Worm (Caenorhabditis elegans) whole organism, L4 larva: ENCODE results near the gene F23H11.4.

Experiments used
- ceh-82 ChIP-seq: sonication (generic microtip); optimal IDR thresholded peaks from 2 replicates; lab custom pipeline; 2017; ENCODE audit warnings: missing biosample characterization, missing genetic modification characterization
- fos-1 ChIP-seq: fragments of 150-350 bp; optimal IDR thresholded peaks from 2 replicates; lab custom pipeline; 2014; ENCODE audit warnings: missing biosample characterization, missing genetic modification characterization
- hif-1 ChIP-seq, 2 experiments: sonication (generic microtip); optimal IDR thresholded peaks; 2 replicates each; lab custom pipeline; 2016 to 2017; ENCODE audit warnings: missing compliant biosample characterization in 2 of 2, missing genetic modification characterization in 2 of 2, missing genetic modification reagents in 2 of 2, missing genotype in 2 of 2, mild to moderate bottlenecking in 1 of 2
- lin-1 ChIP-seq: fragments of 200-800 bp; sonication (Bioruptor generic); IDR thresholded peaks from 2 replicates; pipeline ENCODE4 v1.3.6; 2022; ENCODE audit warnings: missing genetic modification reagents, missing genetic modification characterization, missing compliant biosample characterization

DNA sequence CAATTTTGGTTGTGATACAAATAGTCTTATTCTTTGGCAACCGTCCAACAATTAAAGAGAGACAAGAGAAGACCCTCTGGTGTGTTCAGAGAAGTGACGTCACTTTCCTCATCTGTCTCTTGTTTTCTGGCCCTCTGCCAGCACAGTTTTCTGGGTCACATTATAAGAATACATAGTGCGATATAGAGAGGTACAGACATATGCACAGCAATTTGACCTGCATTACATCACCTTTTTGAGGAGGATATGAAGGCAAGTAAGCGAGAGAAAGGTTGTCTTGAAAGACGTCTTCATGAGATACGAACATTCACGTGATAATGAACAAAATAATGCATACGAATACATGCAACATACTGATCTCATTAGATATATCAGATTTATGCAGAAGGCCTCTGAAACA is 36.8 kb downstream of the F23H11.4 start:
- TF ChIP-seq hif-1 (tag; optimal IDR thresholded peaks at IDR 0.05; lab: Kevin White, UChicago) (no peak), lin-1 (GFP tag; lab: Robert Waterston, UW) (no peak), fos-1 (no peak), ceh-82 (tag; lab: Kevin White, UChicago) (no peak)
